Fruit fly (Drosophila melanogaster): ENCODE results near the gene Jarid2.

Jarid2 gene

DNA sequence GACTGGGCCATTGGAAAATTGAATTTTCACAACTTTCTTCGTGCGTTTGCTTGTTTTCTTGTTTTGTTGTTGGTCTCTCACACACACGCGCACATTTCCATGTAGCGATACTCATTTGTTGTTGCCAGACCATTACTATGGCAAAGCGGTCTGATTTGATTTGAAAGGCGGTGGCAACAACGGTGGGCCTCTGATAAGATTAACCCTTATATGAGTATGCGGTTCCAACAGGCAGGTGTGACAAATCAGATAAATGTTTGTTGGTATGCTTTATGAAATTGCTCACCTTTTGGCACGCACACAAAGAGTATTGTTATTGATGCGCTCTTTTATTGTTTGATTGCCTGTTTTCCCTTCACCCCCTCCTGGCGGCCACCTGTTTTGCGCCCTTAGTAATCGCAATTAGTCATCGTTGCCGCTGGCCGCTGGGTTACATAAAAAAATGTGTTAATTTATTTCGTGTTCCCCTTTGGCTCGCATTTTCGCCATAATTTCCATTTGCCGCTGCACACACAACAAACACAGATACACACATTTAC is 29.5 kb upstream of the Jarid2 start:
- TF ChIP-seq EcR (GFP tag; optimal IDR thresholded peaks at IDR 0.05) (no peak), psq (optimal IDR thresholded peaks at IDR 0.05) (no peak), pan (optimal IDR thresholded peaks at IDR 0.05) (no peak), Dll (optimal IDR thresholded peaks at IDR 0.05) (no peak), usp (GFP tag; optimal IDR thresholded peaks at IDR 0.05) (no peak)

DNA sequence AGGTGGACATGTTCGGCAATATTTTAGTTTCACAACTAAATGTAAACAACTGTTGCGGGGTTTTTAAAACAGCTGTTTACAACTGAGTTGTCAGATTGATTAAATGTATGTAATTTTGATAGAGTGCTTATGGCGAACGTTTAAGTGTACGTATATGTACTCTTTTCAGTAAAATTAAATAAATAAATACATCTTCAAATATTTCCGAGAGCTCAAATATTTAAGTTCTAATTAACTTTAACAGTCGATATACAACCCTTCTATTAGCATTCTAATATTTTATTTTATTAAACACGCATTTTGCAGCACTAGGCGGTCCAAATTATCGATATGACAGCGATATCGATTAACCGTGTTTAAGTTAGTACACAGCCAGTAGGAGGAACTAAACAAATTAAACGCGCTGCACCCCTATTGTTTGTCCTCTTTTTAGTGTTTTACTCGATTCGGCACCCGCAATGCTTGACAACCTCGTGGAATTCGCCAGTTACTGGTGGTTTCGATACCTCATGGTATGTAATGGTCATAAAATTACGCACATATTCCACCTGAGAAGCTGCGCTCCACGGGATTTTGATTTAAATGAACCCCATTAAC is 25.2 kb upstream of the Jarid2 start, which contains the start of the genes CG3448 and ghi:
Gene CG3448, minus strand, starts transcription at position 51 of the 597 bp plus-strand sequence.
Gene ghi, plus strand, starts transcription at position 355 of the 597 bp plus-strand sequence.
- TF ChIP-seq CG8478 (optimal IDR thresholded peaks at IDR 0.05) (no peak), EcR (GFP tag; optimal IDR thresholded peaks at IDR 0.05) (no peak), psq (optimal IDR thresholded peaks at IDR 0.05) (no peak), pan (optimal IDR thresholded peaks at IDR 0.05) (no peak), usp (GFP tag; optimal IDR thresholded peaks at IDR 0.05) (no peak), Dll (optimal IDR thresholded peaks at IDR 0.05) (no peak)

DNA sequence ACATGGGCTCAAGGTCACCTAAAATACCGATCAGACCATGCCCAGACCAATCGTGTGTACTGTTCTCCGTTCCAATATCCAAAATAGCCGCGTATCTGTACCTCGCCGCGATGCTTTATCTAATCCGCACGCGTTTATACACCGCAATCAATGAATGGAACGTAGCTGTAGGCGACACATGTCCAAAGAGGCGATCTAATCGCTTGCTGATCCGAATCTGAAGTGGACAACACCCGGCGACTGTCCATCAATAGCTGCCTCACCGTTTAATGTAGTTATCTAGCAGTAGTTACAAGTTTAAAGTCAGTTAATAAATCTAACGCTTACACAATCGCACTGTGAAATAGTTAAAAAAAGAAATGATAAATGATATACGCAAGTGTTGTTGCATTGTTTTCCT is 24.4 kb upstream of the Jarid2 start:
- TF ChIP-seq psq (optimal IDR thresholded peaks at IDR 0.05) (no peak), pan (optimal IDR thresholded peaks at IDR 0.05) (no peak), usp (GFP tag; optimal IDR thresholded peaks at IDR 0.05) (no peak), CG8478 (optimal IDR thresholded peaks at IDR 0.05) (no peak)

DNA sequence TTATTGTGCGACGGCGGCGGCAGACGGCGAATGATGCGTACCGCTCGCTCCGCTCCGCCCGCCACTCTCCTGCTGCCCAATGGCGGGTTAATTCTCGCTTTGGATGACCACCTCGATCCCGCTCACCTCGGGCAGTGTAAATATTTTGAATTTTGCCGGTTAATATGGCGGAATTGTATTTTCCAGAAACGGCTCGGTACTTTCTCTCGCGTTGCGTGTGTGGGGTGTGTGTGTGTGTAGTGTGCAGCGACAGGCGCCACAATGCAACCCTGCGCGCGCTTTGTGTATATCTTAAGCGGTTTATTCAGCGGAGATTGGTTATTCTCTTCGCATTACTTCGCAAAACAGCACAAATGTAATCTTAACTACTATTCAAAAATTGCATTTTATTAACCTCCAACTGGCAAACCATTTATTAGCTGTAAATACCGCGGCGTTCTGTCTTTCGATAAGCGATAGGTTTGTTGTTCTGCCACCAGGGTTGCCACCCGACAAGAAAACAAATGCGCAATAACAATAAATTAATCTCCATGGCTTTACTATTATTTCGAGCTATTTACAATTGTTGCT is 20.9 kb upstream of the Jarid2 start, which contains the start of the genes phol and CG3552:
Gene phol, minus strand, starts transcription at position 463 of the 570 bp plus-strand sequence.
Gene CG3552, plus strand, starts transcription at position 500 of the 570 bp plus-strand sequence.
- no peak for TF ChIP-seq usp (GFP tag; optimal IDR thresholded peaks at IDR 0.05)

DNA sequence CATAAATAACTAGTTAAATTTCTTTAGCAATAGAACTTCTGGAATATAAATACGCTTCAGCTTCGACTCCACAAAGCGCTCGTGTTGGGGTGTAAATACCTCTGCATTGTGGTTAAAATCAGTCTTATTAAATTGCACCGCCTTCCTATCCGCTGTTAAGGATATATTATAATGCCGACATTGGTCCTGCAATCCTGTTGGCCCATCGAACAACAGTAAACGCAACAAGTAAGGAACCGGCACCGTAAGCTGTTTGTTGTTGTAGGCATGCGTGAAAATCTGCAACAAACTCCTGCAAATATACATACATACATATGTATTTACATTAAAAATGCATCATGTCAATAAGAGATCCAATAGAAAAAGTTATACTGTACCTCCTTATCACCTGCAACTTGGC is 20.4 kb upstream of the Jarid2 start:
- TF ChIP-seq usp (GFP tag; optimal IDR thresholded peaks at IDR 0.05): no peak
- TF ChIP-seq psq (optimal IDR thresholded peaks at IDR 0.05): no peak
- TF ChIP-seq Dll (optimal IDR thresholded peaks at IDR 0.05): no peak

DNA sequence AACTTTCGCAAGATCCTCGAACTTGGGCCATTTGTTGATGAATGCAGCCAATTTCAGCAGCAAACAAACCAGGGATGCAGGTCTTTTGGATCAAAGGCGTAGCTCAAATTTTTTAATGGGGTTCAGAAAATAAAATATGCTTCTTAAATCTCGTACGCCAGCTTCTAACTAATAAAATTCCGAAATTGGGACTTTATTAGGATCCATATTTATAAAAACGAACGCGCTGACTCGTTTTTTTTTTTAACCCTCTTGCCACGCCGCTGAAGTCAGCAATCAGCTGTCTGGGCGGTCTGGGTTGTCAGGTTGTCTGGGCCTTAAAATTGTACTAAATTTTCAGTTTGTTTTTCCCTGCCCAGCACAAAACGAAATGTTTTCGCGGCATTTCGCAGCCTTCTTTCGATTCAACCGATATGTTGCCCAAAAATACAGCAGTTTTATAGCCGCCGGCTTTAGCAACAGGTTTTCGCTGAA is 19.2 kb upstream of the Jarid2 start, which contains the start of gene CG3437:
Gene CG3437, minus strand, starts transcription at position 51 of the 474 bp plus-strand sequence.
- TF ChIP-seq Dll (optimal IDR thresholded peaks at IDR 0.05) (no peak), pan (optimal IDR thresholded peaks at IDR 0.05) (no peak), EcR (GFP tag; optimal IDR thresholded peaks at IDR 0.05) (no peak), usp (GFP tag; optimal IDR thresholded peaks at IDR 0.05) (no peak), CG8478 (optimal IDR thresholded peaks at IDR 0.05) (no peak), psq (optimal IDR thresholded peaks at IDR 0.05) (no peak)

DNA sequence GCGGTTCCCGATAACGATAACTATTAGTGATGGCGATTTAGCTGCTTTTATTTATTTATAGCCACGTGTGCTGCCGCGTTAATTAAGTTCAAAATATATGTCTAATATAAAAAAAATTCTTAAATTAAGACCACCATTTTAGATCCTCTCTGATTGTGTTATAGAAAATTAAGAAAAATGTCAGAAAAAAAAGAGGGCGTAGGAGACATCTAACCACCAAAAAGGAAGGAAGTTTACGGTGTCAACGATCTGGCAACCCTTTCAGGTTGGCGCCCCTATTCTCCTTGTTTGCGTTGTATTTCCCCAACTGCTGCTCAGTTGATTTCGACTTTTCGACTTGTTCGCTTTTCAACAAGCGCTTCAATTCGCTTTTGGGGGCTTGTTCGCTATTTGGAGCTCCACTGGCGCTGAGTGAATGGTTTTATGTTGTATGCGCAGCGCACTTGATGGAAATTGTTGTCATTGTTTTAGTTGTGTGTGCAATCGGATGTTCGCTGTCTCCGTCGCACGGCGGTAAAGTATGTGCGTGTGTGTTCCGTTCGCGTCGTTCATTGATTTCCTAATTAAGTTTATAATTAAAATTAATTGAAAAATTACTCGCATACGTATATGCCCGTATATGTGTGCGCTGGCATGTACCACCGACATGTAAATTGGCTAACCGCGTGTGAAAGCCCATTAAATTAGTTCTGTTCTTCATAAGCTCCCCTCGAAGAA is 15.9 kb upstream of the Jarid2 start, which contains the start of the genes CG3434 and CG44838:
Gene CG3434, minus strand, starts transcription at position 25 of the 717 bp plus-strand sequence.
Gene CG44838, plus strand, starts transcription at position 276 of the 717 bp plus-strand sequence.
- TF ChIP-seq Dll (optimal IDR thresholded peaks at IDR 0.05): no peak
- TF ChIP-seq pan (optimal IDR thresholded peaks at IDR 0.05): no peak
- no peak for TF ChIP-seq EcR (GFP tag; optimal IDR thresholded peaks at IDR 0.05)
- no peak for TF ChIP-seq usp (GFP tag; optimal IDR thresholded peaks at IDR 0.05)
- no peak for TF ChIP-seq psq (optimal IDR thresholded peaks at IDR 0.05)
- TF ChIP-seq CG8478 (optimal IDR thresholded peaks at IDR 0.05): no peak

DNA sequence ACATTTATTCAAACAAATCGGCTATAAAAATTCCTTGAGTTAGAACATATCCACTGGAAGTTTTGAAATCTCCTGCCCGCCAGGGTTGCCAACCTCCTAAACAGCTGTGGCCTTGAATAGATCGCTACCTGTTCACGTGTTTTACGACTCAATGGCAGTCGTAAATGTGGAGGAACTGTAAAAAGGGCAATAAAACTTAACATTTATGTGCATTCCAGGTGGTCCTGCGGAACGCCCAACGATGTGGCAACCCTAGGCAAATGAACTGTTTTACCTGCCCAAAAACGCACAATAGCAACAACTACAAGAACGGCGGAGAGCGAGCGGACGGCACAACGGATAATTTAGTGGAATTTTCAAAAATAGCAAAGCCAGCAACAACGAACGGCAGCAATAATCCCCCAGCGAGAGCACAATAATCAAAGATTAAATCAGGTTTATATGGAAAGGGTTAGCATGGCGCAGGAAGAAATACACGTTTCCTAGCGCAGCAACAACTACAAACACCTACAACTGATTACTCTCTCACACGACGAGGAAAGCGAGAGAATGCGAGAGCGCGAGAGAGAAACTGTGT is 15.1 kb upstream of the Jarid2 start:
- TF ChIP-seq psq (optimal IDR thresholded peaks at IDR 0.05) (no peak), EcR (GFP tag; optimal IDR thresholded peaks at IDR 0.05) (no peak), pan (optimal IDR thresholded peaks at IDR 0.05) (no peak), usp (GFP tag; optimal IDR thresholded peaks at IDR 0.05) (no peak), CG8478 (optimal IDR thresholded peaks at IDR 0.05) (no peak), Dll (optimal IDR thresholded peaks at IDR 0.05) (no peak)

DNA sequence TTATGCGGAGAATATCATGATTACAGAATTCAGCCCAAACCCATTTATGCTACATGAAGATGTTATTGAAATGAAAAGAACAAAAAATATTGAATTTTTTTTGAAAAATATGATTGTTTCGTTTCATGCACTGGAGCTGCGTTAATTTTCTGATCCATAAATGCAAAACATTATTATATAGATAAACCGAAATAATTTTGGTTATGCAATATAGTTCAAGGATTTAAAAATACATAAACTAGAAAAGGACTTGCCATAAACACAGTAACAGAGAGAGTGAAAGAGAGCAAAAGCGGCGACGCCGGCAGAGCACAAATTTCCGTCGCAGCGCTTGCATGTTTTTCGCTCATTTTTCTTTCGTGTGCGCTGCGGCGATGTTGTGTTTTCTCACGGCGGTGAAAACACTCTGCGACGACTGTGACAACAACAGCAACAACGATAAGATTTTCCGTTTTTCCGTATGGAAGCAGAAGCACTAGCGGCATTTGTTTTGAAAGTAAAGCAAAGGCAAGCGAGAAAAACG is 14.5 kb upstream of the Jarid2 start:
- no peak for TF ChIP-seq psq (optimal IDR thresholded peaks at IDR 0.05)
- no peak for TF ChIP-seq EcR (GFP tag; optimal IDR thresholded peaks at IDR 0.05)
- TF ChIP-seq pan (optimal IDR thresholded peaks at IDR 0.05): no peak
- no peak for TF ChIP-seq CG8478 (optimal IDR thresholded peaks at IDR 0.05)
- peak; percentile 41 for TF ChIP-seq Dll (optimal IDR thresholded peaks at IDR 0.05)
- no peak for TF ChIP-seq usp (GFP tag; optimal IDR thresholded peaks at IDR 0.05)

DNA sequence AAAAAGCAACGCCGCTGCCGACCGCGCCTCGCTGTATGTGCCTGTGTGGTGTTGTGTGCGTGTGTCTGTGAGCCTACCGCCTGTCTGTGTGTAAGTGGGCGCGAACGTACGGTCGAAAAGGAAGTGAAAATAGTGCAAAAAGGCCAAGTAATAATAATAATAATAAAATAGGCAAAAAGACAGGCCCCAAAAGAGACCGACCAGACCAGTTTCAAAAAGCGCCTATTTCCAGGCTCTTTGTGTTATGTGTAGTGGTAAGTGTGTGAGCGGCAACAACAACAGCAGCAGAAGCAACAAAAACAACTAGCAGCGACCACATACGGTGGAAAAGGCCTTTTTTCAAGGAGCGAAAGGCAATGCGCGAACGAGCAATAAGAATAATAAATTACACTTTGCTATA is 14.0 kb upstream of the Jarid2 start:
- TF ChIP-seq usp (GFP tag; optimal IDR thresholded peaks at IDR 0.05): no peak
- no peak for TF ChIP-seq EcR (GFP tag; optimal IDR thresholded peaks at IDR 0.05)
- TF ChIP-seq pan (optimal IDR thresholded peaks at IDR 0.05): no peak
- no peak for TF ChIP-seq psq (optimal IDR thresholded peaks at IDR 0.05)
- no peak for TF ChIP-seq Dll (optimal IDR thresholded peaks at IDR 0.05)
- no peak for TF ChIP-seq CG8478 (optimal IDR thresholded peaks at IDR 0.05)

DNA sequence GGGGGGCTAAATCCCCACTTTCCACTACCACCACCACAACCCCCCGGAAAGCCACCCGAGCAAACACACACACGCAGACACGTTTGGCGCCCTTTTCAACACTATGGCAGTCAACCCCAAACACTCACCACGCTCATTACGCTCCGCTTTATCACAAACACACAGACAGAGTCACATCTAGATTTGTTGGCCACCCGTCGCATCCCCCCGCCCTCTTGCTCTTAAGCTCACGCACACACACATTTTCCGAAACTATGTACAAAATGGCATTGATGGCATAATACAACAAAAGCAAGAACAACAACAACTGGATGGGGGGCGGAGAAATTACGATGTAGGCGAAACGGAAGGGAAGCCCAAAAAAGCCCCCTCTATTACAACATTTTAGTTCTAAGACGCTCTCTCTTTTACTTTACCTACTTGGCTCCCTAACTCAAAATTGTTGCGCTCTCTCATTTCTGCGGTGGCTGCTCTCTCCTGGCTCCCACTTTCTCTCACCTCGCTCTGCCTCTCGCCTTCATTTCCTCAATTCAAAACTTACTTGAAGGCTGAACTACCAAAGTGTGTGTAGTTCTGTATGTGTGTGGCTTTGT is 11.1 kb upstream of the Jarid2 start:
- no peak for TF ChIP-seq Dll (optimal IDR thresholded peaks at IDR 0.05)
- TF ChIP-seq CG8478 (optimal IDR thresholded peaks at IDR 0.05): no peak
- no peak for TF ChIP-seq usp (GFP tag; optimal IDR thresholded peaks at IDR 0.05)
- no peak for TF ChIP-seq EcR (GFP tag; optimal IDR thresholded peaks at IDR 0.05)
- TF ChIP-seq psq (optimal IDR thresholded peaks at IDR 0.05): no peak
- no peak for TF ChIP-seq pan (optimal IDR thresholded peaks at IDR 0.05)
